Fruit fly (Drosophila melanogaster) whole organism, prepupa: ENCODE measurements around the gene CG31370.

Experiments
- CG10669 ChIP-seq: fragments of 200-800 bp; sonication (Bioruptor generic); optimal IDR thresholded peaks from 3 replicates; lab custom pipeline; 2018; ENCODE audit warnings: missing biosample characterization, mild to moderate bottlenecking, missing genetic modification characterization, moderate library complexity
- CG11902 ChIP-seq: fragments of 200-800 bp; sonication (Bioruptor generic); optimal IDR thresholded peaks from 3 replicates; lab custom pipeline; 2016; ENCODE audit warnings: missing biosample characterization, missing genetic modification characterization
- CG1621 ChIP-seq: fragments of 200-800 bp; sonication (Bioruptor generic); optimal IDR thresholded peaks from 3 replicates; lab custom pipeline; 2018; ENCODE audit warnings: missing biosample characterization, mild to moderate bottlenecking, missing genetic modification characterization
- CG16779 ChIP-seq: fragments of 200-800 bp; sonication (Bioruptor generic); optimal IDR thresholded peaks from 3 replicates; lab custom pipeline; 2017; ENCODE audit warnings: missing biosample characterization, mild to moderate bottlenecking, missing genetic modification characterization
- CG3032 ChIP-seq: fragments of 200-800 bp; optimal IDR thresholded peaks from 2 replicates; lab custom pipeline; 2019; ENCODE audit warnings: missing biosample characterization, mild to moderate bottlenecking, missing genetic modification characterization, moderate library complexity
- CG31627 ChIP-seq: fragments of 200-800 bp; sonication (Bioruptor generic); optimal IDR thresholded peaks from 3 replicates; lab custom pipeline; 2016; ENCODE audit warnings: missing biosample characterization, missing genetic modification characterization
- CG32006 ChIP-seq: fragments of 200-800 bp; sonication (Bioruptor generic); optimal IDR thresholded peaks from 3 replicates; lab custom pipeline; 2017; ENCODE audit warnings: missing biosample characterization, mild to moderate bottlenecking, missing genetic modification characterization
- CG6163 ChIP-seq: fragments of 200-800 bp; sonication (Bioruptor generic); IDR thresholded peaks from 3 replicates; pipeline ENCODE4 v1.3.6; 2022; ENCODE audit warnings: missing biosample characterization, missing genetic modification characterization
- CG6276 ChIP-seq: fragments of 200-800 bp; sonication (Bioruptor generic); optimal IDR thresholded peaks from 2 replicates; lab custom pipeline; 2017; ENCODE audit warnings: missing biosample characterization, mild to moderate bottlenecking, missing genetic modification characterization
- CG6808 ChIP-seq: fragments of 200-800 bp; sonication (Bioruptor generic); optimal IDR thresholded peaks from 3 replicates; lab custom pipeline; 2017; ENCODE audit warnings: missing biosample characterization, missing genetic modification characterization, mild to moderate bottlenecking, moderate library complexity, missing genetic modification reagents
- CG7368 ChIP-seq: fragments of 200-800 bp; sonication (Bioruptor generic); optimal IDR thresholded peaks from 3 replicates; lab custom pipeline; 2016; ENCODE audit warnings: missing biosample characterization, missing genetic modification characterization
- CG8119 ChIP-seq: fragments of 200-800 bp; sonication (Bioruptor generic); IDR thresholded peaks from 3 replicates; pipeline ENCODE4 v1.3.6; 2022; ENCODE audit warnings: missing biosample characterization, missing genetic modification characterization
- Eip75B ChIP-seq: fragments of 200-800 bp; sonication (Bioruptor generic); optimal IDR thresholded peaks from 3 replicates; lab custom pipeline; 2016; ENCODE audit warnings: missing biosample characterization, missing genetic modification characterization
- Eip93F ChIP-seq: fragments of 200-800 bp; sonication (Bioruptor generic); optimal IDR thresholded peaks from 2 replicates; lab custom pipeline; 2016; ENCODE audit warnings: missing biosample characterization, mild to moderate bottlenecking, missing genetic modification characterization
- Ets21C ChIP-seq: fragments of 200-800 bp; sonication (Bioruptor generic); optimal IDR thresholded peaks from 3 replicates; lab custom pipeline; 2016; ENCODE audit warnings: missing biosample characterization, missing genetic modification characterization
- Ets96B ChIP-seq: fragments of 200-800 bp; optimal IDR thresholded peaks from 2 replicates; lab custom pipeline; 2019; ENCODE audit warnings: missing biosample characterization, mild to moderate bottlenecking, missing genetic modification characterization, moderate library complexity
- Hr39 ChIP-seq: fragments of 200-800 bp; sonication (Bioruptor generic); optimal IDR thresholded peaks from 2 replicates; lab custom pipeline; 2016; ENCODE audit warnings: missing biosample characterization, missing genetic modification characterization
- Sox14 ChIP-seq: fragments of 200-800 bp; sonication (Bioruptor generic); optimal IDR thresholded peaks from 3 replicates; lab custom pipeline; 2016; ENCODE audit warnings: missing biosample characterization, missing genetic modification characterization
- Sox15 ChIP-seq: fragments of 200-800 bp; sonication (Bioruptor generic); optimal IDR thresholded peaks from 3 replicates; lab custom pipeline; 2016; ENCODE audit warnings: missing biosample characterization, missing genetic modification characterization
- achi ChIP-seq: fragments of 200-800 bp; sonication (Bioruptor generic); optimal IDR thresholded peaks from 3 replicates; lab custom pipeline; 2016; ENCODE audit warnings: missing biosample characterization, missing genetic modification characterization
- acj6 ChIP-seq: fragments of 200-800 bp; sonication (Bioruptor generic); optimal IDR thresholded peaks from 3 replicates; lab custom pipeline; 2016; ENCODE audit warnings: missing biosample characterization, missing genetic modification characterization
- cyc ChIP-seq: fragments of 200-800 bp; sonication (Bioruptor generic); optimal IDR thresholded peaks from 3 replicates; lab custom pipeline; 2016; ENCODE audit warnings: missing biosample characterization, missing genetic modification characterization
- dsx ChIP-seq: fragments of 200-800 bp; optimal IDR thresholded peaks from 3 replicates; lab custom pipeline; 2019; ENCODE audit warnings: missing biosample characterization, mild to moderate bottlenecking, missing genetic modification characterization, moderate library complexity; ENCODE audit not compliant: poor library complexity, severe bottlenecking
- eg ChIP-seq: fragments of 200-800 bp; sonication (Bioruptor generic); IDR thresholded peaks from 3 replicates; pipeline ENCODE4 v1.3.6; 2022; ENCODE audit warnings: missing biosample characterization, missing genetic modification characterization
- esn ChIP-seq: fragments of 200-800 bp; sonication (Bioruptor generic); optimal IDR thresholded peaks from 2 replicates; lab custom pipeline; 2016; ENCODE audit warnings: missing biosample characterization, mild to moderate bottlenecking, missing genetic modification characterization, moderate library complexity
- fd59A ChIP-seq: fragments of 200-800 bp; sonication (Bioruptor generic); optimal IDR thresholded peaks from 2 replicates; lab custom pipeline; 2017; ENCODE audit warnings: missing biosample characterization, mild to moderate bottlenecking, missing genetic modification characterization, missing genetic modification reagents
- fd85E ChIP-seq: fragments of 200-800 bp; sonication (Bioruptor generic); optimal IDR thresholded peaks from 3 replicates; lab custom pipeline; 2016; ENCODE audit warnings: missing biosample characterization, missing genetic modification characterization
- fkh ChIP-seq: fragments of 200-800 bp; sonication (Bioruptor generic); optimal IDR thresholded peaks from 3 replicates; lab custom pipeline; 2017; ENCODE audit warnings: missing biosample characterization, mild to moderate bottlenecking, missing genetic modification characterization, moderate library complexity
- lz ChIP-seq: fragments of 200-800 bp; sonication (Bioruptor generic); optimal IDR thresholded peaks from 3 replicates; lab custom pipeline; 2016; ENCODE audit warnings: missing biosample characterization, missing genetic modification characterization
- net ChIP-seq: fragments of 200-800 bp; sonication (Bioruptor generic); optimal IDR thresholded peaks from 3 replicates; lab custom pipeline; 2016; ENCODE audit warnings: missing biosample characterization, missing genetic modification characterization
- pdm3 ChIP-seq: fragments of 200-800 bp; sonication (Bioruptor generic); optimal IDR thresholded peaks from 3 replicates; lab custom pipeline; 2016; ENCODE audit warnings: missing biosample characterization, missing genetic modification characterization
- ss ChIP-seq, 2 experiments: fragments of 200-800 bp; sonication (Bioruptor generic); optimal IDR thresholded peaks; 2 replicates in 1 of 2; 3 replicates in 1 of 2; lab custom pipeline; 2017 to 2018; ENCODE audit warnings: mild to moderate bottlenecking in 2 of 2, missing biosample characterization in 2 of 2, missing genetic modification characterization in 2 of 2, moderate library complexity in 1 of 2
- svp ChIP-seq: fragments of 200-800 bp; sonication (Bioruptor generic); peaks from one replicate; lab custom pipeline; 2016; ENCODE audit warnings: missing biosample characterization, missing genetic modification characterization
- topi ChIP-seq: fragments of 200-800 bp; sonication (Bioruptor generic); optimal IDR thresholded peaks from 3 replicates; lab custom pipeline; 2016; ENCODE audit warnings: missing biosample characterization, missing genetic modification characterization
- vri ChIP-seq: fragments of 200-800 bp; sonication (Bioruptor generic); optimal IDR thresholded peaks from 3 replicates; lab custom pipeline; 2016; ENCODE audit warnings: missing biosample characterization, mild to moderate bottlenecking, missing genetic modification characterization

The CG31370 gene

dm6 chr3R:25295320-25296020 lies 6.8 kb upstream of the CG31370 start, which contains the start of gene CG31102:
Gene CG31102, minus strand, starts transcription at chr3R:25295594.
- no peak for TF ChIP-seq CG6808 (GFP tag; lab: Kevin White, UChicago)
- no peak for TF ChIP-seq Sox14 (GFP tag; lab: Kevin White, UChicago)
- peak; percentile 5 for TF ChIP-seq esn (GFP tag; lab: Kevin White, UChicago)
- no peak for TF ChIP-seq acj6 (GFP tag; lab: Kevin White, UChicago)
- TF ChIP-seq CG7368 (GFP tag; lab: Kevin White, UChicago), result no peak
- no peak for TF ChIP-seq pdm3 (GFP tag; lab: Kevin White, UChicago)
- TF ChIP-seq cyc (GFP tag; lab: Kevin White, UChicago), result no peak
- TF ChIP-seq svp (GFP tag; lab: Kevin White, UChicago), result peak; percentile 90
- no peak for TF ChIP-seq Ets96B (tag; lab: Kevin White, UChicago)
- no peak for TF ChIP-seq fd85E (GFP tag; lab: Kevin White, UChicago)
- peak; percentile 79 for TF ChIP-seq vri (GFP tag; lab: Kevin White, UChicago)
- peak; percentile 21 for TF ChIP-seq CG6276
- no peak for TF ChIP-seq fd59A (GFP tag; lab: Kevin White, UChicago)
- no peak for TF ChIP-seq CG1621 (tag; lab: Kevin White, UChicago)
- TF ChIP-seq achi (GFP tag; lab: Kevin White, UChicago), result no peak
- TF ChIP-seq CG3032 (tag; lab: Kevin White, UChicago), result no peak
- TF ChIP-seq dsx (GFP tag; lab: Kevin White, UChicago), result no peak
- no peak for TF ChIP-seq CG32006 (GFP tag; lab: Kevin White, UChicago)
- TF ChIP-seq CG16779, result no peak
- no peak for TF ChIP-seq CG8119 (GFP tag; lab: Robert Waterston, UW)
- TF ChIP-seq CG11902 (GFP tag; lab: Kevin White, UChicago), result no peak
- no peak for TF ChIP-seq CG10669
- TF ChIP-seq CG6163, result no peak; the same call in 2 of the 3 replicates
- peak in 1 of 2 experiments; percentile 4 for TF ChIP-seq ss (GFP tag; optimal IDR thresholded peaks at IDR 0.05; lab: Kevin White, UChicago)
- no peak for TF ChIP-seq lz (GFP tag; lab: Kevin White, UChicago)

DNA sequence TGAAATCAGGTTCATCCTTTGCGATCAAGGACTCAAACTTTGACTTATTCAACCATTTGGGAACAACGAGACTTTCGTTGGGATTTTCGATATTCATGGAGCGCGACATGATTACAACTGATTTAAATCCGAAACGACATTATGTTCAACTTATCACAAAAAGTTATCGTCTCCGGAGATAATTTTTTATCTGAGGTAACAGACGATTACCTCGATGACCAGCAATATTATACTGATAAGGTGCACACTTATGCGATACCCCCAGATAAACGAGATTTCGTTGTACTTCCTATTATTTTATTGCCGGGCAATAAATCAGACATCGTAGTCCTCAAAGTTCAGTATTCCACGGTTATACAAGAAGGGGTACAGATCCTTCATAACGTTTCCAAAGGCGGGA lies 4.6 kb upstream of the CG31370 start, which contains the start of gene CG31097:
TSS of gene CG31097 (minus strand) at position 101 of the 400 bp plus-strand sequence.
- TF ChIP-seq Eip75B (no peak), net (GFP tag; lab: Kevin White, UChicago) (no peak), Sox15 (no peak), Ets21C (GFP tag; lab: Kevin White, UChicago) (no peak), topi (GFP tag; lab: Kevin White, UChicago) (no peak)

- no peak for TF ChIP-seq CG31627 (GFP tag; lab: Kevin White, UChicago)
- TF ChIP-seq vri (GFP tag; lab: Kevin White, UChicago), result no peak
- TF ChIP-seq CG6163, result no peak
- TF ChIP-seq eg (GFP tag; lab: Robert Waterston, UW), result no peak
- no peak for TF ChIP-seq topi (GFP tag; lab: Kevin White, UChicago)
- no peak for TF ChIP-seq Eip75B
- TF ChIP-seq fkh, result no peak
- TF ChIP-seq CG3032 (tag; lab: Kevin White, UChicago), result no peak
- no peak for TF ChIP-seq pdm3 (GFP tag; lab: Kevin White, UChicago)
- TF ChIP-seq Hr39 (GFP tag; lab: Kevin White, UChicago), result no peak
Measured at dm6 chr3R:25299507-25299964, 2.7 kb upstream of the CG31370 start, which contains the start of gene CG31288. Gene CG31288, minus strand, starts transcription at chr3R:25299557.

DNA sequence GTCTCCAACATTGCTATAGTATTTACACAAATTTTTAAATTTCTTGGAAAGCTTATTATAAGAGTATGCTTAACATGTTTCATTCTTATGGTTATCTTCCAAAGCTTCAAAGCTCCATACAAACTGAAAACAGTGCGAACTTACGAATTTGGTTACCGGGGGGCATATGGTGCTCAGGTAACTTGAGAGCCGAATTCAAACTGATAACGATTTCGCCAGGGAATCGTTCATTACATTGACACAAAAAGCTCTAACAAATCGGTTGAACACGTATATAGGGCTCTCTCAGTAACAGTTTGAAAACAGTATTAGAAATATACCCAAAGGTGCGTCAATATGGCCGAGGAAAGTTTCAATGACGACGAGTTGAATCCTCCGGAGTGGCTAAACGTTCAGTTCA lies 1.7 kb upstream of the CG31370 start, which contains the start of gene CG13659:
TSS of gene CG13659 (plus strand) at position 317 of the 400 bp plus-strand sequence.
- peak; percentile 3 for TF ChIP-seq vri (GFP tag; lab: Kevin White, UChicago)
- no peak for TF ChIP-seq Eip93F (GFP tag; lab: Kevin White, UChicago)
